Fruit fly (Drosophila melanogaster): ENCODE results near the gene TwdlQ.

- TF ChIP-seq OdsH (GFP tag; optimal IDR thresholded peaks at IDR 0.05) (no peak), Rel (GFP tag; optimal IDR thresholded peaks at IDR 0.05) (no peak), Rel (tag; optimal IDR thresholded peaks at IDR 0.05) (no peak), Hr78 (GFP tag; optimal IDR thresholded peaks at IDR 0.05) (no peak), dmrt93B (GFP tag; optimal IDR thresholded peaks at IDR 0.05) (no peak), jim (GFP tag; optimal IDR thresholded peaks at IDR 0.05) (no peak), GATAd (GFP tag; optimal IDR thresholded peaks at IDR 0.05) (no peak), Vsx2 (GFP tag; optimal IDR thresholded peaks at IDR 0.05; ENCODE audit: partially characterized antibody) (no peak), CG9705 (GFP tag; optimal IDR thresholded peaks at IDR 0.05) (no peak), N (GFP tag; optimal IDR thresholded peaks at IDR 0.05) (no peak), h (GFP tag; optimal IDR thresholded peaks at IDR 0.05) (no peak), pan (optimal IDR thresholded peaks at IDR 0.05) (no peak)
Observed at dm6 chr3R:26670277-26670676, 23.1 kb downstream of the TwdlQ start.
